Worm (Caenorhabditis elegans) whole organism, early embryonic: ENCODE results near the gene C23H4.8.

Source experiments
- B0310.2 ChIP-seq: sonication (generic microtip); optimal IDR thresholded peaks from 2 replicates; lab custom pipeline; 2016; ENCODE audit warnings: mild to moderate bottlenecking, missing genetic modification characterization, missing compliant biosample characterization
- ama-1 ChIP-seq: fragments of 150-350 bp; optimal IDR thresholded peaks from 2 replicates; lab custom pipeline; 2014
- ceh-13 ChIP-seq: fragments of 200-800 bp; sonication (Bioruptor generic); optimal IDR thresholded peaks from 2 replicates; lab custom pipeline; 2018; ENCODE audit warnings: mild to moderate bottlenecking, missing genetic modification characterization, missing compliant biosample characterization
- hmbx-1 ChIP-seq: sonication (generic microtip); optimal IDR thresholded peaks from 2 replicates; lab custom pipeline; 2016; ENCODE audit warnings: mild to moderate bottlenecking, missing genetic modification characterization, missing compliant biosample characterization
- hmg-4 ChIP-seq: fragments of 200-800 bp; sonication (Bioruptor generic); optimal IDR thresholded peaks from 2 replicates; lab custom pipeline; 2018; ENCODE audit warnings: mild to moderate bottlenecking, missing genetic modification characterization, missing compliant biosample characterization
- pes-1 ChIP-seq: fragments of 200-800 bp; sonication (Bioruptor generic); IDR thresholded peaks from 2 replicates; pipeline ENCODE4 v1.3.6; 2022; ENCODE audit warnings: missing genetic modification reagents, missing genetic modification characterization, missing compliant biosample characterization
- sea-1 ChIP-seq: fragments of 200-800 bp; sonication (Bioruptor generic); conservative IDR thresholded peaks from 2 replicates; pipeline ENCODE4 v1.3.6; 2022; ENCODE audit warnings: missing genetic modification characterization, missing compliant biosample characterization
- tra-4 ChIP-seq: sonication (generic microtip); optimal IDR thresholded peaks from 2 replicates; lab custom pipeline; 2017; ENCODE audit warnings: missing genetic modification characterization, missing compliant biosample characterization

ce11 chrX:12229651-12230050 lies 12.6 kb downstream of the C23H4.8 start, which contains the start of gene cest-7:
- TF ChIP-seq ceh-13 (GFP tag; lab: Kevin White, UChicago) (no peak), hmg-4 (GFP tag; lab: Kevin White, UChicago) (no peak), pes-1 (no peak), hmbx-1 (tag; lab: Kevin White, UChicago) (no peak), sea-1 (no peak), ama-1 (no peak), B0310.2 (tag; lab: Kevin White, UChicago) (no peak), tra-4 (tag; lab: Kevin White, UChicago) (no peak)
